Worm (Caenorhabditis elegans) whole organism, early embryonic: ENCODE results near the gene Y44A6D.3.

ENCODE experiments used
- B0310.2 ChIP-seq: sonication (generic microtip); optimal IDR thresholded peaks from 2 replicates; lab custom pipeline; 2016; ENCODE audit warnings: mild to moderate bottlenecking, missing genetic modification characterization, missing compliant biosample characterization
- F13C5.2 ChIP-seq: sonication (generic microtip); optimal IDR thresholded peaks from 2 replicates; lab custom pipeline; 2017; ENCODE audit warnings: mild to moderate bottlenecking, missing genetic modification characterization, inconsistent platforms, missing compliant biosample characterization
- aly-1 ChIP-seq: sonication (generic microtip); optimal IDR thresholded peaks from 2 replicates; lab custom pipeline; 2016; ENCODE audit warnings: missing genetic modification characterization, missing compliant biosample characterization
- ama-1 ChIP-seq: fragments of 150-350 bp; optimal IDR thresholded peaks from 2 replicates; lab custom pipeline; 2014
- ceh-13 ChIP-seq: fragments of 200-800 bp; sonication (Bioruptor generic); optimal IDR thresholded peaks from 2 replicates; lab custom pipeline; 2018; ENCODE audit warnings: mild to moderate bottlenecking, missing genetic modification characterization, missing compliant biosample characterization
- ceh-36 ChIP-seq: sonication (generic microtip); optimal IDR thresholded peaks from 2 replicates; lab custom pipeline; 2016; ENCODE audit warnings: missing genetic modification characterization, inconsistent platforms, missing compliant biosample characterization
- ets-7 ChIP-seq: sonication (generic microtip); optimal IDR thresholded peaks from 2 replicates; lab custom pipeline; 2016; ENCODE audit warnings: missing genotype, missing genetic modification characterization, missing compliant biosample characterization
- flt-1 ChIP-seq: fragments of 200-800 bp; sonication (Bioruptor generic); IDR thresholded peaks from 2 replicates; pipeline ENCODE4 v1.3.6; 2022; ENCODE audit warnings: missing genetic modification characterization, missing compliant biosample characterization
- hmbx-1 ChIP-seq: sonication (generic microtip); optimal IDR thresholded peaks from 2 replicates; lab custom pipeline; 2016; ENCODE audit warnings: mild to moderate bottlenecking, missing genetic modification characterization, missing compliant biosample characterization
- hmg-4 ChIP-seq: fragments of 200-800 bp; sonication (Bioruptor generic); optimal IDR thresholded peaks from 2 replicates; lab custom pipeline; 2018; ENCODE audit warnings: mild to moderate bottlenecking, missing genetic modification characterization, missing compliant biosample characterization
- hnd-1 ChIP-seq: sonication (generic microtip); optimal IDR thresholded peaks from 2 replicates; lab custom pipeline; 2016; ENCODE audit warnings: missing genetic modification characterization, missing compliant biosample characterization
- pes-1 ChIP-seq: fragments of 200-800 bp; sonication (Bioruptor generic); IDR thresholded peaks from 2 replicates; pipeline ENCODE4 v1.3.6; 2022; ENCODE audit warnings: missing genetic modification reagents, missing genetic modification characterization, missing compliant biosample characterization
- scrt-1 ChIP-seq: fragments of 200-800 bp; sonication (Bioruptor generic); IDR thresholded peaks from 2 replicates; pipeline ENCODE4 v1.3.6; 2022; ENCODE audit warnings: missing genetic modification characterization, missing compliant biosample characterization
- sea-1 ChIP-seq: fragments of 200-800 bp; sonication (Bioruptor generic); conservative IDR thresholded peaks from 2 replicates; pipeline ENCODE4 v1.3.6; 2022; ENCODE audit warnings: missing genetic modification characterization, missing compliant biosample characterization
- tbx-11 ChIP-seq: fragments of 200-800 bp; sonication (Bioruptor generic); IDR thresholded peaks from 2 replicates; pipeline ENCODE4 v1.3.6; 2022; ENCODE audit warnings: missing genetic modification characterization, missing compliant biosample characterization
- tbx-37 ChIP-seq: fragments of 200-800 bp; sonication (Bioruptor generic); conservative IDR thresholded peaks from 2 replicates; pipeline ENCODE4 v1.3.6; 2022; ENCODE audit warnings: missing genetic modification reagents, missing genetic modification characterization, missing compliant biosample characterization
- tra-4 ChIP-seq: sonication (generic microtip); optimal IDR thresholded peaks from 2 replicates; lab custom pipeline; 2017; ENCODE audit warnings: missing genetic modification characterization, missing compliant biosample characterization

The Y44A6D.3 gene

ce11 chrV:20763192-20763591, 29.0 kb downstream of the Y44A6D.3 start:
- TF ChIP-seq hmbx-1 (tag; lab: Kevin White, UChicago) (no peak), ceh-36 (no peak)

- TF ChIP-seq pes-1 (GFP tag; lab: Robert Waterston, UW) = no peak
- no peak for TF ChIP-seq F13C5.2
- TF ChIP-seq sea-1 = no peak
- TF ChIP-seq ceh-36 = no peak
- no peak for TF ChIP-seq scrt-1 (GFP tag; lab: Robert Waterston, UW)
- no peak for TF ChIP-seq hmbx-1 (tag; lab: Kevin White, UChicago)
- TF ChIP-seq hnd-1 (tag; lab: Kevin White, UChicago) = no peak
- TF ChIP-seq tbx-37 (GFP tag; lab: Robert Waterston, UW) = no peak
- TF ChIP-seq B0310.2 (tag; lab: Kevin White, UChicago) = no peak
- TF ChIP-seq aly-1 (tag; lab: Kevin White, UChicago) = no peak
- TF ChIP-seq ets-7 (tag; lab: Kevin White, UChicago) = no peak
- TF ChIP-seq hmg-4 = no peak
- TF ChIP-seq tbx-11 = no peak
- TF ChIP-seq flt-1 (GFP tag; lab: Robert Waterston, UW) = no peak
- TF ChIP-seq ceh-13 (GFP tag; lab: Kevin White, UChicago) = no peak
- TF ChIP-seq ama-1 (lab: Kevin White, UChicago) = no peak
- no peak for TF ChIP-seq tra-4
These were observed 30.5 kb downstream of the Y44A6D.3 start for ce11 chrV:20761758-20762157.

- TF ChIP-seq scrt-1 (GFP tag; lab: Robert Waterston, UW) (no peak), tra-4 (no peak), pes-1 (GFP tag; lab: Robert Waterston, UW) (no peak), ceh-36 (no peak), sea-1 (no peak), aly-1 (tag; lab: Kevin White, UChicago) (no peak), ceh-13 (GFP tag; lab: Kevin White, UChicago) (no peak), B0310.2 (tag; lab: Kevin White, UChicago) (no peak), ets-7 (tag; lab: Kevin White, UChicago) (no peak), ama-1 (lab: Kevin White, UChicago) (no peak), flt-1 (GFP tag; lab: Robert Waterston, UW) (no peak), tbx-37 (GFP tag; lab: Robert Waterston, UW) (no peak), hmbx-1 (tag; lab: Kevin White, UChicago) (no peak), tbx-11 (no peak), hnd-1 (tag; lab: Kevin White, UChicago) (no peak), F13C5.2 (no peak), hmg-4 (no peak)
These were observed 34.1 kb downstream of the Y44A6D.3 start for ce11 chrV:20758106-20758505.

- no peak for TF ChIP-seq tbx-37 (GFP tag; lab: Robert Waterston, UW)
- no peak for TF ChIP-seq hnd-1 (tag; lab: Kevin White, UChicago)
- TF ChIP-seq B0310.2 (tag; lab: Kevin White, UChicago) = no peak
- TF ChIP-seq tra-4 = no peak
- no peak for TF ChIP-seq ceh-13 (GFP tag; lab: Kevin White, UChicago)
These were observed 35.0 kb downstream of the Y44A6D.3 start for ce11 chrV:20757255-20757654.

- TF ChIP-seq pes-1 (GFP tag; lab: Robert Waterston, UW) = no peak
- TF ChIP-seq ets-7 (tag; lab: Kevin White, UChicago) = no peak
- no peak for TF ChIP-seq B0310.2 (tag; lab: Kevin White, UChicago)
- TF ChIP-seq ceh-13 (GFP tag; lab: Kevin White, UChicago) = no peak
- TF ChIP-seq ceh-36 = no peak
- TF ChIP-seq hmbx-1 (tag; lab: Kevin White, UChicago) = no peak
- TF ChIP-seq hmg-4 = no peak
- TF ChIP-seq tra-4 = no peak
- TF ChIP-seq aly-1 (tag; lab: Kevin White, UChicago) = no peak
- no peak for TF ChIP-seq hnd-1 (tag; lab: Kevin White, UChicago)
- no peak for TF ChIP-seq scrt-1 (GFP tag; lab: Robert Waterston, UW)
- no peak for TF ChIP-seq tbx-11
These were observed 35.7 kb downstream of the Y44A6D.3 start for ce11 chrV:20756385-20756996.

ce11 chrV:20755494-20755893, 36.7 kb downstream of the Y44A6D.3 start:
- TF ChIP-seq ceh-36 = no peak
- TF ChIP-seq pes-1 (GFP tag; lab: Robert Waterston, UW) = no peak
- no peak for TF ChIP-seq ceh-13 (GFP tag; lab: Kevin White, UChicago)
- TF ChIP-seq hnd-1 (tag; lab: Kevin White, UChicago) = no peak
- TF ChIP-seq hmg-4 = no peak
- TF ChIP-seq ets-7 (tag; lab: Kevin White, UChicago) = no peak
- no peak for TF ChIP-seq scrt-1 (GFP tag; lab: Robert Waterston, UW)

- no peak for TF ChIP-seq tbx-11
- TF ChIP-seq ceh-36 = no peak
- TF ChIP-seq tbx-37 (GFP tag; lab: Robert Waterston, UW) = no peak
- no peak for TF ChIP-seq scrt-1 (GFP tag; lab: Robert Waterston, UW)
- TF ChIP-seq pes-1 (GFP tag; lab: Robert Waterston, UW) = no peak
- no peak for TF ChIP-seq hnd-1 (tag; lab: Kevin White, UChicago)
- TF ChIP-seq F13C5.2 = no peak
- TF ChIP-seq ets-7 (tag; lab: Kevin White, UChicago) = no peak
- no peak for TF ChIP-seq hmbx-1 (tag; lab: Kevin White, UChicago)
- no peak for TF ChIP-seq B0310.2 (tag; lab: Kevin White, UChicago)
- no peak for TF ChIP-seq sea-1
- no peak for TF ChIP-seq aly-1 (tag; lab: Kevin White, UChicago)
- TF ChIP-seq tra-4 = no peak
These were observed 38.2 kb downstream of the Y44A6D.3 start for ce11 chrV:20753838-20754503.
